Fruit fly (Drosophila melanogaster) S2 (cell line): Measurements from ENCODE around the gene dysc.

Source experiments
- CG8478 ChIP-seq: fragments of >200 bp; optimal IDR thresholded peaks from 2 replicates; lab custom pipeline; 2018
- CTCF ChIP-seq, 2 experiments: fragments of >200 bp; optimal IDR thresholded peaks; 2 replicates each; lab custom pipeline; 2018

DNA sequence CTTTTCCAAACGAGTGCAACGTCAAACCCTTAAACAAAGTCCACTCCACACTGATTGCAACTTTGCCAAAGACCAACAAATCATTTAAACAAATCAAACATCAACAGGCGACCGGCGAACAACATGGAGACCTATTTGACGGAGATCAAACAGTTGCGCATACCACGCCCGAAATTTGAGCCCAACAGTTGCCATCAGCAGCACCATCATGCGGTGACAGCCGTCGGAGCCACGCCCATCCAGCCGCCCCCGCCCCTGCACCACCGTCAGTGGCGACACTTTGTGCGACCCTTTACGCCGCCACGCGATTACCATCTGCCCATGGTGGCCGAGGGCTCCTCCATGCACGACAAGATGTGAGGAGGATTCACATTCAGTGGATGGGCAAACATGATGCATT lies 20.5 kb downstream of the dysc start:
- TF ChIP-seq CTCF (optimal IDR thresholded peaks at IDR 0.05; lab: Kevin White, UChicago) (no peak), CG8478 (lab: Kevin White, UChicago) (no peak)
